Worm (Caenorhabditis elegans) whole organism, mixed stage, embryonic: ENCODE measurements around the gene tcer-1.
A peak's percentile ranks its signal among the peaks of the same experiment; 100 is the strongest.

Experiments used
- M03D4.4 ChIP-seq: sonication (generic microtip); optimal IDR thresholded peaks from 2 replicates; lab custom pipeline; 2017; ENCODE audit warnings: mild to moderate bottlenecking, missing genetic modification characterization, missing compliant biosample characterization
- bed-3 ChIP-seq: fragments of 200-800 bp; sonication (Bioruptor generic); optimal IDR thresholded peaks from 3 replicates; lab custom pipeline; 2018; ENCODE audit warnings: mild to moderate bottlenecking, missing genetic modification characterization, moderate library complexity, missing compliant biosample characterization
- blmp-1 ChIP-seq: fragments of 150-350 bp; optimal IDR thresholded peaks from 2 replicates; lab custom pipeline; 2014; ENCODE audit warnings: missing biosample characterization, missing genetic modification characterization
- ceh-39 ChIP-seq: fragments of 150-350 bp; optimal IDR thresholded peaks from 2 replicates; lab custom pipeline; 2014; ENCODE audit warnings: missing biosample characterization, missing genetic modification characterization
- ceh-43 ChIP-seq: fragments of 200-800 bp; sonication (Bioruptor generic); optimal IDR thresholded peaks from 2 replicates; lab custom pipeline; 2018; ENCODE audit warnings: mild to moderate bottlenecking, missing genetic modification characterization, moderate library complexity, missing compliant biosample characterization
- ceh-83 ChIP-seq: fragments of 200-800 bp; sonication (Bioruptor generic); optimal IDR thresholded peaks from 2 replicates; lab custom pipeline; 2018; ENCODE audit warnings: mild to moderate bottlenecking, missing genetic modification characterization, missing compliant biosample characterization
- ces-1 ChIP-seq: fragments of 150-350 bp; optimal IDR thresholded peaks from 2 replicates; lab custom pipeline; 2014; ENCODE audit warnings: missing biosample characterization, missing genetic modification reagents, missing genetic modification characterization
- drap-1 ChIP-seq: fragments of 200-800 bp; sonication (Bioruptor generic); optimal IDR thresholded peaks from 3 replicates; lab custom pipeline; 2018; ENCODE audit warnings: mild to moderate bottlenecking, missing genetic modification characterization, missing compliant biosample characterization
- elt-3 ChIP-seq: fragments of 150-350 bp; optimal IDR thresholded peaks from 2 replicates; lab custom pipeline; 2014; ENCODE audit warnings: missing biosample characterization, missing genetic modification characterization
- flh-1 ChIP-seq: fragments of 200-800 bp; sonication (Bioruptor generic); optimal IDR thresholded peaks from 2 replicates; lab custom pipeline; 2018; ENCODE audit warnings: mild to moderate bottlenecking, missing genetic modification characterization, moderate library complexity, missing compliant biosample characterization
- ham-2 ChIP-seq: fragments of 200-800 bp; sonication (Bioruptor generic); optimal IDR thresholded peaks from 2 replicates; lab custom pipeline; 2018; ENCODE audit warnings: mild to moderate bottlenecking, missing genetic modification characterization, missing compliant biosample characterization
- hlh-1 ChIP-seq: fragments of 150-350 bp; optimal IDR thresholded peaks from 2 replicates; lab custom pipeline; 2014; ENCODE audit warnings: missing biosample characterization, missing genetic modification reagents, missing genetic modification characterization
- lin-13 ChIP-seq: fragments of 150-350 bp; optimal IDR thresholded peaks from 2 replicates; lab custom pipeline; 2014; ENCODE audit warnings: missing biosample characterization, missing genetic modification characterization
- lin-32 ChIP-seq: fragments of 200-800 bp; sonication (Bioruptor generic); optimal IDR thresholded peaks from 2 replicates; lab custom pipeline; 2018; ENCODE audit warnings: mild to moderate bottlenecking, missing genetic modification characterization, missing compliant biosample characterization
- lsy-2 ChIP-seq: fragments of 150-350 bp; optimal IDR thresholded peaks from 2 replicates; lab custom pipeline; 2014; ENCODE audit warnings: missing biosample characterization, missing genetic modification characterization
- mab-5 ChIP-seq: fragments of 150-350 bp; optimal IDR thresholded peaks from 2 replicates; lab custom pipeline; 2014; ENCODE audit warnings: missing biosample characterization, missing genetic modification characterization
- mep-1 ChIP-seq: fragments of 150-350 bp; optimal IDR thresholded peaks from 2 replicates; lab custom pipeline; 2017; ENCODE audit warnings: missing biosample characterization, missing genetic modification reagents, missing genetic modification characterization, inconsistent platforms
- nhr-12 ChIP-seq: fragments of 150-350 bp; optimal IDR thresholded peaks from 2 replicates; lab custom pipeline; 2014; ENCODE audit warnings: missing biosample characterization, missing genetic modification characterization
- nhr-2 ChIP-seq: fragments of 150-350 bp; optimal IDR thresholded peaks from 2 replicates; lab custom pipeline; 2014; ENCODE audit warnings: missing biosample characterization, missing genetic modification characterization
- nhr-237 ChIP-seq: fragments of 150-350 bp; optimal IDR thresholded peaks from 2 replicates; lab custom pipeline; 2014; ENCODE audit warnings: missing biosample characterization, missing genetic modification characterization
- nhr-28 ChIP-seq: fragments of 150-350 bp; optimal IDR thresholded peaks from 2 replicates; lab custom pipeline; 2014; ENCODE audit warnings: missing biosample characterization, missing genetic modification characterization
- nhr-76 ChIP-seq: sonication (generic microtip); optimal IDR thresholded peaks from 2 replicates; lab custom pipeline; 2017; ENCODE audit warnings: missing biosample characterization, missing genetic modification characterization
- pha-4 ChIP-seq: fragments of 150-350 bp; optimal IDR thresholded peaks from 2 replicates; lab custom pipeline; 2018; ENCODE audit warnings: missing biosample characterization, missing genetic modification reagents, missing genetic modification characterization
- sem-2 ChIP-seq: fragments of 200-800 bp; sonication (Bioruptor generic); optimal IDR thresholded peaks from 2 replicates; lab custom pipeline; 2018; ENCODE audit warnings: mild to moderate bottlenecking, missing genetic modification characterization, missing compliant biosample characterization
- snpc-4 ChIP-seq: fragments of 150-350 bp; optimal IDR thresholded peaks from 2 replicates; lab custom pipeline; 2014; ENCODE audit warnings: missing biosample characterization, missing genetic modification characterization
- sptf-1 ChIP-seq: sonication (generic microtip); optimal IDR thresholded peaks from 2 replicates; lab custom pipeline; 2017; ENCODE audit warnings: mild to moderate bottlenecking, missing genetic modification characterization, moderate library complexity, missing compliant biosample characterization
- tbx-8 ChIP-seq: fragments of 200-800 bp; sonication (Bioruptor generic); optimal IDR thresholded peaks from 2 replicates; lab custom pipeline; 2018; ENCODE audit warnings: mild to moderate bottlenecking, missing genetic modification characterization, moderate library complexity, missing compliant biosample characterization
- unc-39 ChIP-seq: fragments of 150-350 bp; optimal IDR thresholded peaks from 2 replicates; lab custom pipeline; 2014; ENCODE audit warnings: missing biosample characterization, missing genetic modification characterization
- unc-62 ChIP-seq: fragments of 150-350 bp; optimal IDR thresholded peaks from 2 replicates; lab custom pipeline; 2014; ENCODE audit warnings: missing biosample characterization, missing genetic modification reagents, missing genetic modification characterization
- zip-8 ChIP-seq: fragments of 150-350 bp; optimal IDR thresholded peaks from 2 replicates; lab custom pipeline; 2014; ENCODE audit warnings: missing biosample characterization, missing genetic modification characterization
- ztf-11 ChIP-seq: fragments of 150-350 bp; optimal IDR thresholded peaks from 2 replicates; lab custom pipeline; 2014; ENCODE audit warnings: missing biosample characterization, missing genetic modification characterization

The tcer-1 gene

ce11 chrII:7060202-7060601 is 10.3 kb upstream of the tcer-1 start:
- no peak for TF ChIP-seq tbx-8 (GFP tag; lab: Kevin White, UChicago)
- TF ChIP-seq, all 35 proteins: peak for 0

ce11 chrII:7059274-7059757 is 9.4 kb upstream of the tcer-1 start:
- TF ChIP-seq blmp-1 (tag; lab: Kevin White, UChicago) (peak; percentile 50), pha-4 (tag; lab: Kevin White, UChicago) (no peak), ceh-83 (GFP tag; lab: Kevin White, UChicago) (no peak), unc-62 (GFP tag; lab: Kevin White, UChicago) (peak; percentile 8), nhr-76 (tag; lab: Kevin White, UChicago) (no peak), hlh-1 (tag; lab: Kevin White, UChicago) (peak; percentile 18)
- TF ChIP-seq, all 35 proteins: peak for 3

ce11 chrII:7057860-7058259 is 8.0 kb upstream of the tcer-1 start, which contains the start of gene cth-2:
Gene cth-2, minus strand, starts transcription at chrII:7057960.
- TF ChIP-seq ztf-11 (no peak), mab-5 (tag; lab: Kevin White, UChicago) (no peak), snpc-4 (tag; lab: Kevin White, UChicago) (no peak), nhr-76 (tag; lab: Kevin White, UChicago) (no peak), M03D4.4 (no peak), hlh-1 (tag; lab: Kevin White, UChicago) (no peak), tbx-8 (GFP tag; lab: Kevin White, UChicago) (no peak), ceh-83 (GFP tag; lab: Kevin White, UChicago) (no peak), sptf-1 (no peak), zip-8 (tag; lab: Kevin White, UChicago) (no peak), unc-62 (GFP tag; lab: Kevin White, UChicago) (no peak), flh-1 (no peak)

- TF ChIP-seq nhr-12 (tag; lab: Kevin White, UChicago): no peak
- no peak for TF ChIP-seq drap-1
- no peak for TF ChIP-seq pha-4 (tag; lab: Kevin White, UChicago)
- TF ChIP-seq ceh-83 (GFP tag; lab: Kevin White, UChicago): no peak
- no peak for TF ChIP-seq snpc-4 (tag; lab: Kevin White, UChicago)
- TF ChIP-seq unc-39 (tag; lab: Kevin White, UChicago): no peak
- no peak for TF ChIP-seq nhr-28
- no peak for TF ChIP-seq ztf-11
- TF ChIP-seq unc-62 (GFP tag; lab: Kevin White, UChicago): no peak
- no peak for TF ChIP-seq lsy-2
- TF ChIP-seq M03D4.4: no peak
- no peak for TF ChIP-seq bed-3 (GFP tag; lab: Kevin White, UChicago)
- TF ChIP-seq ces-1 (GFP tag; lab: Kevin White, UChicago): no peak
- no peak for TF ChIP-seq ceh-43 (GFP tag; lab: Kevin White, UChicago)
- no peak for TF ChIP-seq ham-2 (GFP tag; lab: Kevin White, UChicago)
- TF ChIP-seq ceh-39 (tag; lab: Kevin White, UChicago): no peak
- TF ChIP-seq sem-2 (GFP tag; lab: Kevin White, UChicago): no peak
- TF ChIP-seq lin-32: no peak
- no peak for TF ChIP-seq hlh-1 (tag; lab: Kevin White, UChicago)
These were observed 6.5 kb upstream of the tcer-1 start for ce11 chrII:7056328-7056727.

- TF ChIP-seq tbx-8 (GFP tag; lab: Kevin White, UChicago): no peak
- TF ChIP-seq pha-4 (tag; lab: Kevin White, UChicago): no peak
- TF ChIP-seq nhr-237 (tag; lab: Kevin White, UChicago): no peak
- TF ChIP-seq mep-1 (tag; lab: Kevin White, UChicago): no peak
- no peak for TF ChIP-seq lin-13
- TF ChIP-seq ces-1 (GFP tag; lab: Kevin White, UChicago): no peak
- TF ChIP-seq snpc-4 (tag; lab: Kevin White, UChicago): no peak
- TF ChIP-seq ceh-43 (GFP tag; lab: Kevin White, UChicago): no peak
- TF ChIP-seq mab-5 (tag; lab: Kevin White, UChicago): no peak
- no peak for TF ChIP-seq elt-3 (tag; lab: Kevin White, UChicago)
- TF ChIP-seq ham-2 (GFP tag; lab: Kevin White, UChicago): no peak
- no peak for TF ChIP-seq flh-1
- no peak for TF ChIP-seq nhr-2 (tag; lab: Kevin White, UChicago)
- TF ChIP-seq lin-32: no peak
These were observed 5.1 kb upstream of the tcer-1 start, which contains the start of gene ZK1127.3 for ce11 chrII:7054987-7055386. Gene ZK1127.3, plus strand, starts transcription at chrII:7055287.
